Worm (Caenorhabditis elegans): ENCODE results near the gene gbf-1.

- TF ChIP-seq sem-4 (tag; optimal IDR thresholded peaks at IDR 0.05) (no peak), lin-13 (GFP tag; optimal IDR thresholded peaks at IDR 0.05) (no peak), nhr-77 (tag; optimal IDR thresholded peaks at IDR 0.05) (no peak), unc-62 (GFP tag; optimal IDR thresholded peaks at IDR 0.05) (no peak), unc-39 (tag; optimal IDR thresholded peaks at IDR 0.05) (no peak), nhr-11 (tag; optimal IDR thresholded peaks at IDR 0.05) (no peak), nhr-12 (tag; optimal IDR thresholded peaks at IDR 0.05) (no peak), skn-1 (tag; optimal IDR thresholded peaks at IDR 0.05) (no peak), blmp-1 (tag; optimal IDR thresholded peaks at IDR 0.05; ENCODE audit: insufficient read depth) (no peak), ztf-11 (tag; optimal IDR thresholded peaks at IDR 0.05) (no peak), lsy-2 (tag; optimal IDR thresholded peaks at IDR 0.05) (no peak), zag-1 (tag; optimal IDR thresholded peaks at IDR 0.05) (no peak), nhr-25 (tag; optimal IDR thresholded peaks at IDR 0.05) (no peak), ZK546.5 (tag; optimal IDR thresholded peaks at IDR 0.05) (no peak)
These were observed 33.9 kb upstream of the gbf-1 start, which contains the start of gene C18D11.10 for ce11 chrIII:11807418-11807817.
